Worm (Caenorhabditis elegans) whole organism, L4 larva: ENCODE data around the gene aagr-2.

Experiments
- F26F4.8 ChIP-seq: fragments of 200-800 bp; sonication (Bioruptor generic); conservative IDR thresholded peaks from 2 replicates; pipeline ENCODE4 v1.3.6; 2022; ENCODE audit warnings: missing genetic modification characterization, missing compliant biosample characterization
- T20F7.1 ChIP-seq: fragments of 200-800 bp; sonication (Bioruptor generic); optimal IDR thresholded peaks from 2 replicates; lab custom pipeline; 2018; ENCODE audit warnings: mild to moderate bottlenecking, missing genetic modification characterization, missing compliant biosample characterization
- T26A8.4 ChIP-seq: fragments of 200-800 bp; sonication (Bioruptor generic); IDR thresholded peaks from 2 replicates; pipeline ENCODE4 v1.3.6; 2022; ENCODE audit warnings: missing genetic modification characterization, missing compliant biosample characterization
- Y5F2A.4 ChIP-seq: fragments of 200-800 bp; sonication (Bioruptor generic); optimal IDR thresholded peaks from 2 replicates; lab custom pipeline; 2018; ENCODE audit warnings: mild to moderate bottlenecking, missing genetic modification characterization, missing compliant biosample characterization
- ama-1 ChIP-seq: fragments of 150-350 bp; optimal IDR thresholded peaks from 2 replicates; lab custom pipeline; 2014; ENCODE audit warnings: inconsistent platforms, mixed read lengths
- ceh-20 ChIP-seq: fragments of 200-800 bp; sonication (Bioruptor generic); IDR thresholded peaks from 2 replicates; pipeline ENCODE4 v1.3.6; 2022; ENCODE audit warnings: missing genetic modification reagents, missing genetic modification characterization, missing compliant biosample characterization
- cey-2 ChIP-seq: sonication (generic microtip); optimal IDR thresholded peaks from 3 replicates; lab custom pipeline; 2017; ENCODE audit warnings: missing genetic modification characterization, mild to moderate bottlenecking, missing compliant biosample characterization, antibody characterized with exemption, borderline replicate concordance; ENCODE audit not compliant: insufficient read depth
- daf-16 ChIP-seq, 3 experiments: sonication (generic microtip); optimal IDR thresholded peaks; 2 replicates each; lab custom pipeline; 2016 to 2017; ENCODE audit warnings: missing genetic modification characterization in 3 of 3, missing genetic modification reagents in 3 of 3, mild to moderate bottlenecking in 2 of 3, missing compliant biosample characterization in 2 of 3, missing biosample characterization in 1 of 3, moderate library complexity in 1 of 3
- dmd-6 ChIP-seq: fragments of 200-800 bp; sonication (Bioruptor generic); IDR thresholded peaks from 2 replicates; pipeline ENCODE4 v1.3.6; 2022; ENCODE audit warnings: missing genetic modification reagents, missing genetic modification characterization, missing compliant biosample characterization
- dmd-9 ChIP-seq: fragments of 200-800 bp; sonication (Bioruptor generic); IDR thresholded peaks from 2 replicates; pipeline ENCODE4 v1.3.6; 2022; ENCODE audit warnings: missing genetic modification reagents, missing genetic modification characterization, missing compliant biosample characterization
- dve-1 ChIP-seq: sonication (generic microtip); optimal IDR thresholded peaks from 2 replicates; lab custom pipeline; 2017; ENCODE audit warnings: antibody characterized with exemption, mild to moderate bottlenecking, missing genetic modification characterization, missing compliant biosample characterization; ENCODE audit not compliant: insufficient read depth
- egl-43 ChIP-seq: fragments of 200-800 bp; sonication (Bioruptor generic); IDR thresholded peaks from 2 replicates; pipeline ENCODE4 v1.3.6; 2022; ENCODE audit warnings: missing genetic modification reagents, missing genetic modification characterization, missing compliant biosample characterization
- fos-1 ChIP-seq: fragments of 150-350 bp; optimal IDR thresholded peaks from 2 replicates; lab custom pipeline; 2014; ENCODE audit warnings: missing biosample characterization, missing genetic modification characterization
- hif-1 ChIP-seq, 2 experiments: sonication (generic microtip); optimal IDR thresholded peaks; 2 replicates each; lab custom pipeline; 2016 to 2017; ENCODE audit warnings: missing compliant biosample characterization in 2 of 2, missing genetic modification characterization in 2 of 2, missing genetic modification reagents in 2 of 2, missing genotype in 2 of 2, mild to moderate bottlenecking in 1 of 2
- hlh-11 ChIP-seq: fragments of 200-800 bp; sonication (Bioruptor generic); optimal IDR thresholded peaks from 2 replicates; lab custom pipeline; 2018; ENCODE audit warnings: mild to moderate bottlenecking, missing genetic modification characterization, missing compliant biosample characterization
- hmg-1.1 ChIP-seq: fragments of 200-800 bp; sonication (Bioruptor generic); IDR thresholded peaks from 2 replicates; pipeline ENCODE4 v1.3.6; 2022; ENCODE audit warnings: missing genetic modification reagents, missing genetic modification characterization, missing compliant biosample characterization
- lin-39 ChIP-seq: fragments of 150-350 bp; optimal IDR thresholded peaks from 2 replicates; lab custom pipeline; 2014; ENCODE audit warnings: missing biosample characterization, missing genetic modification reagents, missing genetic modification characterization
- lsy-2 ChIP-seq, 2 experiments: fragments of 150-350 bp in 1 of 2; sonication (generic microtip) in 1 of 2; optimal IDR thresholded peaks; 2 replicates each; lab custom pipeline; 2014 to 2017; ENCODE audit warnings: missing biosample characterization in 2 of 2, missing genetic modification characterization in 2 of 2
- mep-1 ChIP-seq: fragments of 150-350 bp; sonication (generic microtip); optimal IDR thresholded peaks from 3 replicates; lab custom pipeline; 2014; ENCODE audit warnings: missing biosample characterization, missing genetic modification characterization
- mxl-3 ChIP-seq: fragments of 200-800 bp; sonication (Bioruptor generic); optimal IDR thresholded peaks from 2 replicates; lab custom pipeline; 2018; ENCODE audit warnings: mild to moderate bottlenecking, missing genetic modification characterization, missing compliant biosample characterization
- nhr-11 ChIP-seq: fragments of 150-350 bp; optimal IDR thresholded peaks from 2 replicates; lab custom pipeline; 2014; ENCODE audit warnings: missing biosample characterization, missing genetic modification characterization
- nhr-237 ChIP-seq: sonication (generic microtip); optimal IDR thresholded peaks from 2 replicates; lab custom pipeline; 2017; ENCODE audit warnings: missing biosample characterization, missing genetic modification characterization
- nhr-25 ChIP-seq: sonication (generic microtip); optimal IDR thresholded peaks from 2 replicates; lab custom pipeline; 2017; ENCODE audit warnings: missing genetic modification characterization, mild to moderate bottlenecking, missing compliant biosample characterization, antibody characterized with exemption, moderate library complexity, borderline replicate concordance; ENCODE audit not compliant: insufficient read depth
- nhr-28 ChIP-seq: fragments of 150-350 bp; optimal IDR thresholded peaks from 2 replicates; lab custom pipeline; 2014; ENCODE audit warnings: missing biosample characterization, missing genetic modification characterization
- nhr-41 ChIP-seq: fragments of 200-800 bp; sonication (Bioruptor generic); IDR thresholded peaks from 2 replicates; pipeline ENCODE4 v1.3.6; 2022; ENCODE audit warnings: missing genetic modification reagents, missing genetic modification characterization, missing compliant biosample characterization
- pha-4 ChIP-seq, 2 experiments: fragments of 150-350 bp in 1 of 2; fragments of 200-800 bp in 1 of 2; sonication (Bioruptor generic) in 1 of 2; IDR thresholded peaks in 1 of 2; optimal IDR thresholded peaks in 1 of 2; 2 replicates each; pipeline versions ENCODE4 v1.3.6 to Lab custom; 2014 to 2022; ENCODE audit warnings: missing genetic modification characterization in 2 of 2, missing genetic modification reagents in 2 of 2, missing biosample characterization in 1 of 2, missing compliant biosample characterization in 1 of 2
- pqm-1 ChIP-seq: sonication (generic microtip); optimal IDR thresholded peaks from 2 replicates; lab custom pipeline; 2017; ENCODE audit warnings: missing biosample characterization, missing genetic modification characterization
- set-16 ChIP-seq: fragments of 200-800 bp; sonication (Bioruptor generic); IDR thresholded peaks from 2 replicates; pipeline ENCODE4 v1.3.6; 2022; ENCODE audit warnings: missing genetic modification reagents, missing genetic modification characterization, missing compliant biosample characterization
- spr-1 ChIP-seq: sonication (generic microtip); optimal IDR thresholded peaks from 2 replicates; lab custom pipeline; 2016; ENCODE audit warnings: mild to moderate bottlenecking, missing genetic modification characterization, missing compliant biosample characterization
- tra-1 ChIP-seq: fragments of 200-800 bp; sonication (Bioruptor generic); IDR thresholded peaks from 2 replicates; pipeline ENCODE4 v1.3.6; 2022; ENCODE audit warnings: missing genetic modification reagents, missing genetic modification characterization, missing compliant biosample characterization
- unc-62 ChIP-seq, 3 experiments: fragments of 150-350 bp in 1 of 3; sonication (generic microtip); optimal IDR thresholded peaks in 2 of 3; peaks in 1 of 3; 1 replicate in 1 of 3; 2 replicates in 2 of 3; lab custom pipeline; 2014 to 2017; ENCODE audit warnings: missing biosample characterization in 3 of 3, missing genetic modification characterization in 3 of 3, missing genetic modification reagents in 3 of 3, missing genotype in 1 of 3
- zfp-2 ChIP-seq: sonication (generic microtip); optimal IDR thresholded peaks from 2 replicates; lab custom pipeline; 2016; ENCODE audit warnings: mild to moderate bottlenecking, missing genetic modification characterization, missing compliant biosample characterization
- ztf-7 ChIP-seq: fragments of 150-350 bp; optimal IDR thresholded peaks from 2 replicates; lab custom pipeline; 2014; ENCODE audit warnings: missing biosample characterization, missing genetic modification characterization

aagr-2 gene

DNA sequence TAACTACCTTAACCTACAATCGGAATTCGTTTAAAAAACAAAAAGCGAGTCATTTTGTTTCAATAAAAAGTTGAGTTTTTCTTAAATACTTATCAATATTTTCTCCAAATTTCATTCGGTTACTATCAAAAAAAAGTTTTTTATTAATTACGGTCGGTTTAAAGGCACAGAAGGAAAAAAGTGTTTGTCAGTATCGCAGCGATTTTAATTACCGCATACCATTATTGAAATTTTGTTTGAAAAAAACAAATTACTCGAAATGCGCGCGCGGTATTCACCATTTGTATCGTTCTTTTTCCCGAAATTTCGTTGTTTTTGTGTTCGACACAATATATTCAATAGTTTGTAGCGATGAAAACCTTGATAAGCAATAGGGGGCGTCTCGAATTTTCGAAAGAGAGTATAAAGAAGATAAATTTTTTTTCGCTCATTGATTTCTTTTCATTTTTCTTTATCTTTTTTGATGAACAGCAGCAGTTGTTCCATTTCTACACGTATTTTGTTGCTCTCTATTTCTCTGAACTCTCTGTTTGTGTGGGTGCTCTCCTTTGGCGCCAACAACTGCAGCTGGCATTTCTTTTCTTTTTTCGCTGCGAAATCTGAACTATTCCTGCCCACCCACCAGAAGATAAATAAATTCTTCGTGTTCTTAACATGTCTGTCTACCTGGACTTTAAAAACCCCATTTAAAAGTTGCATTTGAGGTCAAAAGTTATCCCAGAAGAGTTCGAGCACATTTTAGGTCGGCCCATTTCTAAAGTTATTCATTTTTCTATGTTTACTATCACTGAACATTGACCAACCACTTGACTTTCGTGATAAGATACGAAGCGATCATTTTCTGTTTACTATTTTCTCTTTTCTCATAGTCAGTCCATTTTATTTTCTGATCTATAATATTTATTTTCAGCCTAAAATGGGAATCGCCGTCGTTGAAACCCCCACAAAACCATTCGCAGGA lies 36.2 kb downstream of the aagr-2 start, which contains the start of gene pgm-1:
pgm-1 (plus strand) TSS at position 911 of the 961 bp plus-strand sequence.
- no peak for TF ChIP-seq F26F4.8 (GFP tag; lab: Robert Waterston, UW)
- 0 out of 2 replicates have a peak, but pooled peaks have one; percentile 11 for TF ChIP-seq pha-4 (GFP tag; IDR thresholded peaks at IDR 0.05; lab: Robert Waterston, UW)
- TF ChIP-seq pha-4 (tag; optimal IDR thresholded peaks at IDR 0.05; lab: Kevin White, UChicago) = no peak
- TF ChIP-seq T26A8.4 (GFP tag; lab: Robert Waterston, UW) = no peak
- TF ChIP-seq lin-39 (tag; lab: Kevin White, UChicago) = no peak
- peak; percentile 4 for TF ChIP-seq dve-1 (tag; lab: Kevin White, UChicago)
- peak in 1 of 2 experiments; percentile 72 for TF ChIP-seq hif-1 (tag; optimal IDR thresholded peaks at IDR 0.05; lab: Kevin White, UChicago)
- TF ChIP-seq nhr-11 (tag; lab: Kevin White, UChicago) = peak; percentile 61
- no peak for TF ChIP-seq nhr-41 (GFP tag; lab: Robert Waterston, UW)
- 0 out of 2 replicates have a peak, but pooled peaks have one; percentile 14 for TF ChIP-seq ceh-20
- TF ChIP-seq mep-1 (tag; lab: Kevin White, UChicago) = peak; percentile 9
- peak; percentile 57; the same call in 1 of the 2 replicates for TF ChIP-seq hmg-1.1 (GFP tag; lab: Robert Waterston, UW)
- peak; percentile 97 for TF ChIP-seq nhr-28 (tag; lab: Kevin White, UChicago)
- TF ChIP-seq hlh-11 (tag; lab: Kevin White, UChicago) = peak; percentile 72
- no peak for TF ChIP-seq spr-1
- TF ChIP-seq lsy-2 (tag; optimal IDR thresholded peaks at IDR 0.05; lab: Kevin White, UChicago) = peak in 1 of 2 experiments; percentile 44
- no peak for TF ChIP-seq fos-1 (tag; lab: Kevin White, UChicago)
- 0 out of 2 replicates have a peak, but pooled peaks have one; percentile 29 for TF ChIP-seq tra-1 (GFP tag; lab: Robert Waterston, UW)
- TF ChIP-seq daf-16 (GFP tag; optimal IDR thresholded peaks at IDR 0.05; lab: Kevin White, UChicago) = peak in 1 of 2 experiments; percentile 64
- peak; percentile 43 for TF ChIP-seq daf-16 (tag; optimal IDR thresholded peaks at IDR 0.05; lab: Kevin White, UChicago)
- peak; percentile 56 for TF ChIP-seq ama-1 (lab: Kevin White, UChicago)
- no peak for TF ChIP-seq ztf-7 (tag; lab: Kevin White, UChicago)

DNA sequence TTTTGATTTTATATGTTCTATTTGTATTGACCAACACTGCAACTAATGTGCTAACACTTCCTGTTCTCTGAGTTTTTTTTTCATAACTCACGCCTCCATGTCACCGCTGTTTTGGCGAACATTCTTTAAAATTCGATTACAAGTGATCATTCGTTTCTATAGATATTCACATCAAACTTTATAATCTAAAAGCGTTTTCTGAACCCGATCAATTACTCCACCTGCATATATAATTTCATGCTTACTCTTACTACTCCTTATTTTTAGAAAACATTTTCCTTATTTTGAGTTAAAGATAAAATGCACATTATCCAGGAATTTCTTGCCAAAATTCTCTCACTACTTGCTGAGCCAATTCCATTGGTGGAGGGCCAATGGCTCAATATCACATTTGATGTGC lies 39.1 kb downstream of the aagr-2 start, which contains the start of gene R05F9.7:
R05F9.7 (plus strand) TSS at position 301 of the 400 bp plus-strand sequence.
- TF ChIP-seq ztf-7 (tag; lab: Kevin White, UChicago) = no peak
- no peak for TF ChIP-seq set-16
- TF ChIP-seq mep-1 (tag; lab: Kevin White, UChicago) = no peak
- no peak for TF ChIP-seq pqm-1
- no peak for TF ChIP-seq nhr-237
- TF ChIP-seq zfp-2 (tag; lab: Kevin White, UChicago) = no peak
- TF ChIP-seq egl-43 (GFP tag; lab: Robert Waterston, UW) = no peak

DNA sequence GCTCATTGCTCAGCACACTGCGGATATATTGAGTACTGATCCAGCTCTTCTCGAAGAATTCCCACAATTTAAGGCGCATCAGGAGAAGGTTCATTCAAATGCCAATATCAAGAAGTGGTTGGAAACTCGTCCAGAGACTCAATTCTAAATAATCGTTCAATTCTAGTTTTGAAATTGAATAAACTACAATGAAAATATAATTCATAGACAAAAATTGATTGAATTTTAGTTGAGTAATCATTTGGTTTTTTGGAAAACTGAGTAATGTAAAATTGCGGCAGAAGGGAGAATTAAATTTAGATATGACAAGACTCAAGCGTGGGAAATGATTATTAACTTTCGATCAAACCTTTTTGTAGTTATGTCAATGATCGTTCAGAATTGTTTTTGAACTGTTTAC lies 40.6 kb downstream of the aagr-2 start:
- no peak for TF ChIP-seq mxl-3
- peak in 1 of 2 experiments; percentile 65 for TF ChIP-seq unc-62 (GFP tag; optimal IDR thresholded peaks at IDR 0.05 in 1 of 2; lab: Kevin White, UChicago)
- TF ChIP-seq unc-62 (tag; optimal IDR thresholded peaks at IDR 0.05; lab: Kevin White, UChicago) = no peak
- no peak for TF ChIP-seq nhr-25
- no peak for TF ChIP-seq cey-2 (tag; lab: Kevin White, UChicago)
- TF ChIP-seq Y5F2A.4 (GFP tag; lab: Kevin White, UChicago) = no peak

DNA sequence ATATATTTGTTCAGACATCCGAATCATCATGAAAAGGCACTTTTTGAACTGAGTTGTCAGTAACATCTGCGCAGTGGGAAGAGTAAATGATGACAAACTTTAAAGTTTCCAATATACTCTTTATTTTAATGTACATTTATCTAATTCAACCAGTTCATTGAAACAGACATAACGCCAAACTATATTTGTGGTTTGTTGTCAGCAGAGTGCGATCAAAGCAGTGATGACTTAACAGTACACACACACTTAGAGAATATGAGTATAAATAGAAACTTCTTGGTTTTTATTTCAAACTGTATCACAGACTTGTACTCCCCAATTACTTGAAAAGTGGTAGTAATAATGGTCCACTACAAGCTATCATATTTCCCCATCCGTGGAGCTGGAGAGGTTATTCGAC lies 41.6 kb downstream of the aagr-2 start, which contains the start of gene gst-8:
gst-8 (plus strand) TSS at position 301 of the 400 bp plus-strand sequence.
- TF ChIP-seq daf-16 (GFP tag; optimal IDR thresholded peaks at IDR 0.05; lab: Kevin White, UChicago) (no peak), daf-16 (tag; optimal IDR thresholded peaks at IDR 0.05; lab: Kevin White, UChicago) (peak; percentile 55), dve-1 (tag; lab: Kevin White, UChicago) (peak; percentile 9), T20F7.1 (GFP tag; lab: Kevin White, UChicago) (peak; percentile 27), hlh-11 (tag; lab: Kevin White, UChicago) (peak; percentile 8), dmd-6 (GFP tag; lab: Robert Waterston, UW) (0 out of 2 replicates have a peak, but pooled peaks have one; percentile 17), dmd-9 (GFP tag; lab: Robert Waterston, UW) (no peak)
- TF ChIP-seq, all 104 proteins: peak for 5
